Worm (Caenorhabditis elegans) whole organism, mixed stage, embryonic: ENCODE data around the gene F26F2.7.

Source experiments
- M03D4.4 ChIP-seq: sonication (generic microtip); optimal IDR thresholded peaks from 2 replicates; lab custom pipeline; 2017; ENCODE audit warnings: mild to moderate bottlenecking, missing genetic modification characterization, missing compliant biosample characterization
- bed-3 ChIP-seq: fragments of 200-800 bp; sonication (Bioruptor generic); optimal IDR thresholded peaks from 3 replicates; lab custom pipeline; 2018; ENCODE audit warnings: mild to moderate bottlenecking, missing genetic modification characterization, moderate library complexity, missing compliant biosample characterization
- blmp-1 ChIP-seq: fragments of 150-350 bp; optimal IDR thresholded peaks from 2 replicates; lab custom pipeline; 2014; ENCODE audit warnings: missing biosample characterization, missing genetic modification characterization
- ceh-39 ChIP-seq: fragments of 150-350 bp; optimal IDR thresholded peaks from 2 replicates; lab custom pipeline; 2014; ENCODE audit warnings: missing biosample characterization, missing genetic modification characterization
- ceh-43 ChIP-seq: fragments of 200-800 bp; sonication (Bioruptor generic); optimal IDR thresholded peaks from 2 replicates; lab custom pipeline; 2018; ENCODE audit warnings: mild to moderate bottlenecking, missing genetic modification characterization, moderate library complexity, missing compliant biosample characterization
- ceh-83 ChIP-seq: fragments of 200-800 bp; sonication (Bioruptor generic); optimal IDR thresholded peaks from 2 replicates; lab custom pipeline; 2018; ENCODE audit warnings: mild to moderate bottlenecking, missing genetic modification characterization, missing compliant biosample characterization
- cnd-1 ChIP-seq: fragments of 200-800 bp; sonication (Bioruptor generic); optimal IDR thresholded peaks from 2 replicates; lab custom pipeline; 2018; ENCODE audit warnings: mild to moderate bottlenecking, missing genetic modification characterization, missing compliant biosample characterization
- elt-3 ChIP-seq: fragments of 150-350 bp; optimal IDR thresholded peaks from 2 replicates; lab custom pipeline; 2014; ENCODE audit warnings: missing biosample characterization, missing genetic modification characterization
- flh-1 ChIP-seq: fragments of 200-800 bp; sonication (Bioruptor generic); optimal IDR thresholded peaks from 2 replicates; lab custom pipeline; 2018; ENCODE audit warnings: mild to moderate bottlenecking, missing genetic modification characterization, moderate library complexity, missing compliant biosample characterization
- ham-2 ChIP-seq: fragments of 200-800 bp; sonication (Bioruptor generic); optimal IDR thresholded peaks from 2 replicates; lab custom pipeline; 2018; ENCODE audit warnings: mild to moderate bottlenecking, missing genetic modification characterization, missing compliant biosample characterization
- hlh-1 ChIP-seq: fragments of 150-350 bp; optimal IDR thresholded peaks from 2 replicates; lab custom pipeline; 2014; ENCODE audit warnings: missing biosample characterization, missing genetic modification reagents, missing genetic modification characterization
- lin-13 ChIP-seq: fragments of 150-350 bp; optimal IDR thresholded peaks from 2 replicates; lab custom pipeline; 2014; ENCODE audit warnings: missing biosample characterization, missing genetic modification characterization
- lin-32 ChIP-seq: fragments of 200-800 bp; sonication (Bioruptor generic); optimal IDR thresholded peaks from 2 replicates; lab custom pipeline; 2018; ENCODE audit warnings: mild to moderate bottlenecking, missing genetic modification characterization, missing compliant biosample characterization
- mls-2 ChIP-seq: sonication (generic microtip); optimal IDR thresholded peaks from 2 replicates; lab custom pipeline; 2016; ENCODE audit warnings: mild to moderate bottlenecking, missing genetic modification characterization, moderate library complexity, missing compliant biosample characterization
- nhr-12 ChIP-seq: fragments of 150-350 bp; optimal IDR thresholded peaks from 2 replicates; lab custom pipeline; 2014; ENCODE audit warnings: missing biosample characterization, missing genetic modification characterization
- nhr-2 ChIP-seq: fragments of 150-350 bp; optimal IDR thresholded peaks from 2 replicates; lab custom pipeline; 2014; ENCODE audit warnings: missing biosample characterization, missing genetic modification characterization
- nhr-28 ChIP-seq: fragments of 150-350 bp; optimal IDR thresholded peaks from 2 replicates; lab custom pipeline; 2014; ENCODE audit warnings: missing biosample characterization, missing genetic modification characterization
- nhr-76 ChIP-seq: sonication (generic microtip); optimal IDR thresholded peaks from 2 replicates; lab custom pipeline; 2017; ENCODE audit warnings: missing biosample characterization, missing genetic modification characterization
- sem-2 ChIP-seq: fragments of 200-800 bp; sonication (Bioruptor generic); optimal IDR thresholded peaks from 2 replicates; lab custom pipeline; 2018; ENCODE audit warnings: mild to moderate bottlenecking, missing genetic modification characterization, missing compliant biosample characterization
- sptf-1 ChIP-seq: sonication (generic microtip); optimal IDR thresholded peaks from 2 replicates; lab custom pipeline; 2017; ENCODE audit warnings: mild to moderate bottlenecking, missing genetic modification characterization, moderate library complexity, missing compliant biosample characterization
- unc-120 ChIP-seq: sonication (generic microtip); optimal IDR thresholded peaks from 2 replicates; lab custom pipeline; 2017; ENCODE audit warnings: missing genetic modification characterization, missing compliant biosample characterization; ENCODE audit not compliant: poor library complexity, severe bottlenecking
- unc-39 ChIP-seq: fragments of 150-350 bp; optimal IDR thresholded peaks from 2 replicates; lab custom pipeline; 2014; ENCODE audit warnings: missing biosample characterization, missing genetic modification characterization
- unc-62 ChIP-seq: fragments of 150-350 bp; optimal IDR thresholded peaks from 2 replicates; lab custom pipeline; 2014; ENCODE audit warnings: missing biosample characterization, missing genetic modification reagents, missing genetic modification characterization

F26F2.7 gene

DNA sequence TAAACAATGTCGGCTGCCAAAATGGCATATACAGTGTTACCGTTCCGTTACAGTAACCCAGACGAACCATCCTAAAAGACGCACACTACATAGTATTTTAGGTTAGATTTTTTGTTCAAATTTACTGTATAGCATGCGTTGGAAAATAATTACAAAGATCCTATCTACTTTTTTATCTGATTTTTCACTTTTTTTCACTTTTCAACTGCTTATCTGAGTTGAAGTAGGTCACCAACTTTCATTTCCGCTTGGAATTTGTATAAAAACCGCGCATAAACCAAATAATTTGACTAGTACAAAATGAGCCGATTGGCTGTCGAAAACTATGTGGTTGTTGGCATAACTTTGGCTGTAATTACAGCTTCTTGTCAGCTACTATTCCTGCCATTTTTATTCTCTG is 19.0 kb downstream of the F26F2.7 start, which contains the start of gene col-163:
TSS of gene col-163 (plus strand) at position 301 of the 400 bp plus-strand sequence.
- TF ChIP-seq bed-3 (GFP tag; lab: Kevin White, UChicago) (no peak), blmp-1 (no peak)

DNA sequence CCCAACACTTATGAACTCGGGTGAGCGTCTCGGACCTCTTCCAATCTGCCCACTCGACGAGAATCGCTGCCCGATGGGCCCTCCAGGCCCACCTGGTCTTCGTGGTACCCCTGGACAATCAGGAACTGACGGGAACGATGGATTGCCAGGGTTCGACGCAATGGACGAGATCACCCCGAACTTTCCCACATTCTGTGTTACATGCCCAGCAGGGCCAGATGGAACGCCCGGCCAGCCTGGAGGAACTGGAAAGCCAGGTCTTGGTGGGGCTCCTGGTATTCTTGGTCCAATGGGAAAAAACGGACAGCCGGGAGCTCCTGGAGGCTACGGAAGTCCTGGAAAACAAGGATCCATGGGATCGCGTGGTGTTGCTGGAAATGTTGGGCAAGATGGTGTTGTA is 19.9 kb downstream of the F26F2.7 start:
- TF ChIP-seq ceh-83 (GFP tag; lab: Kevin White, UChicago): no peak
- no peak for TF ChIP-seq sem-2 (GFP tag; lab: Kevin White, UChicago)
- TF ChIP-seq cnd-1: no peak
- TF ChIP-seq ceh-39 (tag; lab: Kevin White, UChicago): no peak
- TF ChIP-seq nhr-2: no peak
- no peak for TF ChIP-seq lin-32 (GFP tag; lab: Kevin White, UChicago)
- no peak for TF ChIP-seq ham-2 (GFP tag; lab: Kevin White, UChicago)

DNA sequence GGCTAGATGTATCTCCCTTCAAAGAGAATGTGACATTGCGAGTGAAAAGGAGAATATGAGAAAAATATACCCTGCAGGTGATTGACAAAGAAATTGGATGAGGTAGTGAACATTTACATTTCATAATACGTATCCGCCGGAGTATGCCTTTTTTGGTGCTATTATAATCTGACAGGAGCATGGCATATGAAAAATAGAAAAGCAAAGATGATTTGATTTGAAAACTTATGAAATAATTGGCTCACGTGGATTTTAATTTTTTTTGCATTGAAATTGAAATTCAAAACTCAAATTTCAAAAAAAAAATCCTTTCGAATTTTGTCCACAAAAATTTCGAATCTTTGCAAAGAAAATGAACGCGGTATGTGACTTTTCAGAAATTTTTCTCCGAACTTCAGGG is 22.2 kb downstream of the F26F2.7 start, which contains the start of gene ttr-11:
TSS of gene ttr-11 (plus strand) at position 301 of the 400 bp plus-strand sequence.
- no peak for TF ChIP-seq bed-3 (GFP tag; lab: Kevin White, UChicago)
- TF ChIP-seq, all 35 proteins: peak for 0

DNA sequence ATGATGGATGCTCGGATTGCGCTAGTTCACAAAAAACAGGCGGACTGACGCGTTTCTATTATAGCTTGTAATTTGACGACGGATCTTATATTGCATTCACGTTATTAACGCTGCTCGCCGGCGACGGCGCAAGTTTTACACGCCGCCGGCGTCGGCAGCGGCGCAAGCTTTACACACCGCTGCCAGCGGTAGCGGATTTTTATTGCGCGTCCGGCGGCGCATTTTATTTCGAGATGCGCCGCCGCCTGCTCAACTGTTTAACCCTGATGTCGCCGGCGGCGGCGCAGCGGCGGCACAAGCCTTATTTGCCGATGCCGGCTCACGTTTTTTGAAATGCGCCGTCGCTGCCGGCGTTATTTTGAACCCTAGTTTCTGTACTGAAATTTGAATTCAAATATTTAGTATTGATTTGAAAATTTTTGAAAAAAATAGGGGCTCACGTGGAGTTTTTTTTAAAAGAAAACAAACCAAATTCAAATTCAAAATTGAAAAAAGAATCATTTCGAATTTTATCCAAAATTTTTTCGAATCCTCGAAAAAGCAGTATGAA is 23.9 kb downstream of the F26F2.7 start, which contains the start of gene ttr-57:
TSS of gene ttr-57 (plus strand) at position 500 of the 550 bp plus-strand sequence.
- no peak for TF ChIP-seq unc-120 (tag; lab: Kevin White, UChicago)
- TF ChIP-seq mls-2 (tag; lab: Kevin White, UChicago): no peak
- TF ChIP-seq lin-32 (GFP tag; lab: Kevin White, UChicago): no peak
- no peak for TF ChIP-seq M03D4.4 (tag; lab: Kevin White, UChicago)
- TF ChIP-seq, all 35 proteins: peak for 0

DNA sequence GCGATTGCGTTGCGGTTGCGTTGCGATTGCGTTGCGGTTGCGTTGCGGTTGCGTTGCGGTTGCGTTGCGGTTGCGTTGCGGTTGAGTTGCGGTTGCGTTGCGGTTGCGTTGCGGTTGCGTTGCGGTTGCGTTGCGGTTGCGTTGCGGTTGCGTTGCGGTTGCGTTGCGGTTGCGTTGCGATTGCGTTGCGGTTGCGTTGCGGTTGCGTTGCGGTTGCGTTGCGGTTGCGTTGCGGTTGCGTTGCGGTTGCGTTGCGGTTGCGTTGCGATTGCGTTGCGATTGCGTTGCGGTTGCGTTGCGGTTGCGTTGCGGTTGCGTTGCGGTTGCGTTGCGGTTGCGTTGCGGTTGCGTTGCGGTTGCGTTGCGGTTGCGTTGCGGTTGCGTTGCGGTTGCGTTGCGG is 25.0 kb downstream of the F26F2.7 start:
- peak; percentile 56 for TF ChIP-seq sptf-1 (tag; lab: Kevin White, UChicago)
- TF ChIP-seq, all 35 proteins: peak for 1; not testable (repeated sequence) for 34

DNA sequence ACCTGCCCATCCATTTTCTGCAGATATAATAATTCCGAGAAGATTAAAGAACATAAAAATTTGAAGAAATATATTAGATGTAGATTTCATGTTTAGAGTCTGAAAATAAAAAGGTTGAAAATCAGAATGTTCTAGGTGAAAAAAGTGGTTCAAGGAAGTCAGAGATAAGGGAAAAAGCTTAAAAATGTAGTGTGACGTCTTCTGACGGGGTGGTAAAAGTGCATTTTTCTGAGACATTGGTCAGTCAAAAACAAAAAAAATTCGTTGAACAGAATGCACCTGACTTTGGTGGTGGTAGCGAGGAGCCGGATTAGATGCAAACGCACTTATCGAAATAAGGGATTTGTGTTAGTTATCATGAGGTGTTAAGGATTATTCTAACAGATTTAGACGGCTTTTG is 25.8 kb downstream of the F26F2.7 start, which contains the start of gene F46B3.23:
TSS of gene F46B3.23 (minus strand) at position 101 of the 400 bp plus-strand sequence.
- no peak for TF ChIP-seq sem-2 (GFP tag; lab: Kevin White, UChicago)
- no peak for TF ChIP-seq M03D4.4 (tag; lab: Kevin White, UChicago)
- TF ChIP-seq flh-1 (GFP tag; lab: Kevin White, UChicago): no peak

DNA sequence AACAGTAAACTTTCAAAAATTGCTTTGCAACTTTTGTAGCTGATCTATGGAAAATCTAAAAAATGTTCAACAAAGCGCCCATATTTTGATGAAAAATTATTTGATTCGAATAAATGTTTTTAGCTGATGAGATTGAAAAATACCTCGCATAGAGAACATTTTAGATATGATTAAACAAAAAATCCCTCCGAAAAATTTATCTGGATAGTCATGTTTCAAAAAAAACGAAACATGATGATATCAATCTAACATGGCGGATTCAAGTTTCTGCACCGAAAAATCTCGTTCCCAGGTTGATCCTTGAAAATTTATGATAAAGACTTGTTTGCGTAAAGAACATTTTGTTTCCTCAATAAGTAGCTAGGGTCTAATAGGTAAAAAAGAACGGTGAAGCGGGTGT is 27.9 kb downstream of the F26F2.7 start, which contains the start of gene ttr-12:
TSS of gene ttr-12 (minus strand) at position 101 of the 400 bp plus-strand sequence.
- no peak for TF ChIP-seq lin-32 (GFP tag; lab: Kevin White, UChicago)

DNA sequence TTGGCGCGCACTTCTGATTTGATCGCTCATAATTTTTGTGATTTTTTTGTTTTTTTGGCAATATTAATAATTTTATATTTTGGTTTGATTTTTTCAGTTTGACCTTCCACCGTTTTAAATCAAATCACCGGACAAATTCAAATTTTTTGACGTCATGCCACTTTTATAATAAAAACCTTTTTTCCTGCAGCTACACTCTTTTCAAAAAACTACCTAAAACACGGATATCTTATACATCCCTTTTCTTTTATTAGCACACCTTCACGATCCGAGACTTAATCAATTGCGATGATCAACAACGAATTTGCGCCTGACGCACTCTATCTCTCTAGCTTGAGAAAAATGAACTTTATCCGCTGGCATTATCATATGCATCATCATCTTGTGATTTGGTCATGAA is 28.7 kb downstream of the F26F2.7 start, which contains the start of gene grd-2:
TSS of gene grd-2 (plus strand) at position 301 of the 400 bp plus-strand sequence.
- no peak for TF ChIP-seq sem-2 (GFP tag; lab: Kevin White, UChicago)
- no peak for TF ChIP-seq bed-3 (GFP tag; lab: Kevin White, UChicago)
- no peak for TF ChIP-seq mls-2 (tag; lab: Kevin White, UChicago)
- no peak for TF ChIP-seq nhr-12 (tag; lab: Kevin White, UChicago)
- no peak for TF ChIP-seq lin-32 (GFP tag; lab: Kevin White, UChicago)
- no peak for TF ChIP-seq hlh-1 (tag; lab: Kevin White, UChicago)
- no peak for TF ChIP-seq nhr-76 (tag; lab: Kevin White, UChicago)
- no peak for TF ChIP-seq nhr-2
- no peak for TF ChIP-seq unc-62 (GFP tag; lab: Kevin White, UChicago)
- no peak for TF ChIP-seq unc-120 (tag; lab: Kevin White, UChicago)
- TF ChIP-seq unc-39 (tag; lab: Kevin White, UChicago): no peak
- TF ChIP-seq cnd-1: no peak
- TF ChIP-seq elt-3 (tag; lab: Kevin White, UChicago): no peak
- TF ChIP-seq ceh-83 (GFP tag; lab: Kevin White, UChicago): no peak
- TF ChIP-seq nhr-28: no peak
- TF ChIP-seq ceh-43 (GFP tag; lab: Kevin White, UChicago): no peak
- TF ChIP-seq lin-13 (tag; lab: Kevin White, UChicago): no peak
- TF ChIP-seq, all 35 proteins: peak for 0
